Fruit fly (Drosophila melanogaster) whole organism, embryonic: ENCODE measurements around the gene Sgt1.

Experiments
- Atf3 ChIP-seq: fragments of 200-800 bp; sonication (Bioruptor generic); optimal IDR thresholded peaks from 3 replicates; lab custom pipeline; 2016; ENCODE audit warnings: missing biosample characterization, missing genetic modification characterization
- B-H2 ChIP-seq: fragments of 200-800 bp; sonication (Bioruptor generic); optimal IDR thresholded peaks from 2 replicates; lab custom pipeline; 2018; ENCODE audit warnings: missing biosample characterization, mild to moderate bottlenecking, missing genetic modification characterization
- Bgb ChIP-seq: fragments of 200-800 bp; sonication (Bioruptor generic); IDR thresholded peaks from 2 replicates; pipeline ENCODE4 v1.3.6; 2022; ENCODE audit warnings: missing biosample characterization, missing genetic modification characterization; ENCODE audit not compliant: partially characterized antibody
- CG10147 ChIP-seq: fragments of 200-800 bp; sonication (Bioruptor generic); optimal IDR thresholded peaks from 2 replicates; lab custom pipeline; 2019; ENCODE audit warnings: missing biosample characterization, mild to moderate bottlenecking, missing genetic modification characterization, moderate library complexity
- CG11456 ChIP-seq: fragments of 200-800 bp; sonication (Bioruptor generic); IDR thresholded peaks from 3 replicates; pipeline ENCODE4 v1.3.6; 2022; ENCODE audit warnings: missing biosample characterization, missing genetic modification characterization
- CG12744 ChIP-seq: fragments of 200-800 bp; sonication (Bioruptor generic); optimal IDR thresholded peaks from 2 replicates; lab custom pipeline; 2016; ENCODE audit warnings: missing biosample characterization, missing genetic modification characterization
- CG13296 ChIP-seq: fragments of 200-800 bp; sonication (Bioruptor generic); optimal IDR thresholded peaks from 3 replicates; lab custom pipeline; 2018; ENCODE audit warnings: missing biosample characterization, mild to moderate bottlenecking, missing genetic modification characterization
- CG13775 ChIP-seq: fragments of 200-800 bp; sonication (Bioruptor generic); optimal IDR thresholded peaks from 3 replicates; lab custom pipeline; 2017; ENCODE audit warnings: missing biosample characterization, mild to moderate bottlenecking, missing genetic modification characterization
- CG18599 ChIP-seq: fragments of 200-800 bp; sonication (Bioruptor generic); optimal IDR thresholded peaks from 3 replicates; lab custom pipeline; 2017; ENCODE audit warnings: missing biosample characterization, missing genetic modification characterization, mild to moderate bottlenecking, moderate library complexity, missing genetic modification reagents
- CG2120 ChIP-seq: fragments of 200-800 bp; sonication (Bioruptor generic); optimal IDR thresholded peaks from 3 replicates; lab custom pipeline; 2016; ENCODE audit warnings: missing biosample characterization, missing genetic modification characterization
- CG31441 ChIP-seq: fragments of 200-800 bp; sonication (Bioruptor generic); IDR thresholded peaks from 2 replicates; pipeline ENCODE4 v1.3.6; 2022; ENCODE audit warnings: missing biosample characterization, missing genetic modification characterization
- CG33557 ChIP-seq: fragments of 200-800 bp; sonication (Bioruptor generic); optimal IDR thresholded peaks from 2 replicates; lab custom pipeline; 2019; ENCODE audit warnings: missing biosample characterization, mild to moderate bottlenecking, missing genetic modification characterization, moderate library complexity
- CG34376 ChIP-seq: fragments of 200-800 bp; sonication (Bioruptor generic); optimal IDR thresholded peaks from 2 replicates; lab custom pipeline; 2018; ENCODE audit warnings: missing biosample characterization, mild to moderate bottlenecking, missing genetic modification characterization
- CG4360 ChIP-seq: fragments of 200-800 bp; sonication (Bioruptor generic); IDR thresholded peaks from 2 replicates; pipeline ENCODE4 v1.3.6; 2022; ENCODE audit warnings: missing biosample characterization, missing genetic modification characterization
- CG4424 ChIP-seq: fragments of 200-800 bp; sonication (Bioruptor generic); optimal IDR thresholded peaks from 3 replicates; lab custom pipeline; 2016; ENCODE audit warnings: missing biosample characterization, missing genetic modification characterization
- CG6765 ChIP-seq: fragments of 200-800 bp; sonication (Bioruptor generic); optimal IDR thresholded peaks from 3 replicates; lab custom pipeline; 2017; ENCODE audit warnings: missing biosample characterization, mild to moderate bottlenecking, missing genetic modification characterization
- CG6854 ChIP-seq: fragments of 200-800 bp; sonication (Bioruptor generic); optimal IDR thresholded peaks from 3 replicates; lab custom pipeline; 2017; ENCODE audit warnings: missing biosample characterization, mild to moderate bottlenecking, missing genetic modification characterization
- Camta ChIP-seq: fragments of 200-800 bp; sonication (Bioruptor generic); optimal IDR thresholded peaks from 2 replicates; lab custom pipeline; 2016; ENCODE audit warnings: missing biosample characterization, missing genetic modification characterization
- Dad ChIP-seq: fragments of 200-800 bp; sonication (Bioruptor generic); optimal IDR thresholded peaks from 3 replicates; lab custom pipeline; 2016; ENCODE audit warnings: missing biosample characterization, missing genetic modification characterization
- Dek ChIP-seq: fragments of 200-800 bp; sonication (Bioruptor generic); optimal IDR thresholded peaks from 3 replicates; lab custom pipeline; 2019; ENCODE audit warnings: missing biosample characterization, mild to moderate bottlenecking, missing genetic modification characterization, moderate library complexity
- Dip2 ChIP-seq: fragments of 200-800 bp; sonication (Bioruptor generic); IDR thresholded peaks from 2 replicates; pipeline ENCODE4 v1.3.6; 2022; ENCODE audit warnings: missing biosample characterization, missing genetic modification characterization
- Dll ChIP-seq: fragments of 200-800 bp; sonication (Bioruptor generic); IDR thresholded peaks from 4 replicates; pipeline ENCODE4 v1.3.6; 2022; ENCODE audit warnings: missing biosample characterization, missing genetic modification characterization; ENCODE audit not compliant: partially characterized antibody
- Dp ChIP-seq: fragments of 200-800 bp; sonication (Bioruptor generic); optimal IDR thresholded peaks from 2 replicates; lab custom pipeline; 2018; ENCODE audit warnings: missing biosample characterization, mild to moderate bottlenecking, missing genetic modification characterization, moderate library complexity
- Drgx ChIP-seq: fragments of 200-800 bp; sonication (Bioruptor generic); IDR thresholded peaks from 2 replicates; pipeline ENCODE4 v1.3.6; 2022; ENCODE audit warnings: missing biosample characterization, missing genetic modification characterization
- ERR ChIP-seq: fragments of 200-800 bp; sonication (Bioruptor generic); optimal IDR thresholded peaks from 2 replicates; lab custom pipeline; 2016; ENCODE audit warnings: missing biosample characterization, missing genetic modification characterization
- Fer1 ChIP-seq: fragments of 200-800 bp; sonication (Bioruptor generic); optimal IDR thresholded peaks from 2 replicates; lab custom pipeline; 2017; ENCODE audit warnings: missing biosample characterization, mild to moderate bottlenecking, missing genetic modification characterization
- HLH3B ChIP-seq: fragments of 200-800 bp; sonication (Bioruptor generic); IDR thresholded peaks from 2 replicates; pipeline ENCODE4 v1.3.6; 2022; ENCODE audit warnings: missing biosample characterization, missing genetic modification characterization
- Lpt ChIP-seq: fragments of >200 bp; optimal IDR thresholded peaks from 2 replicates; lab custom pipeline; 2018; ENCODE audit warnings: missing biosample characterization, missing genetic modification characterization
- Med ChIP-seq: fragments of 200-800 bp; sonication (Bioruptor generic); peaks from one replicate; lab custom pipeline; 2016; ENCODE audit warnings: missing biosample characterization, missing genetic modification characterization, mild to moderate bottlenecking, inconsistent platforms, moderate library complexity
- NfI ChIP-seq: fragments of 200-800 bp; sonication (Bioruptor generic); optimal IDR thresholded peaks from 3 replicates; lab custom pipeline; 2018; ENCODE audit warnings: missing biosample characterization, mild to moderate bottlenecking, missing genetic modification characterization, moderate library complexity
- Optix ChIP-seq: fragments of 200-800 bp; sonication (Bioruptor generic); IDR thresholded peaks from 3 replicates; pipeline ENCODE4 v1.3.6; 2022; ENCODE audit warnings: missing biosample characterization, missing genetic modification characterization
- Sry-δ ChIP-seq: fragments of 200-800 bp; sonication (Bioruptor generic); optimal IDR thresholded peaks from 2 replicates; lab custom pipeline; 2016; ENCODE audit warnings: missing biosample characterization, missing genetic modification characterization
- Ssrp ChIP-seq: fragments of 200-800 bp; sonication (Bioruptor generic); optimal IDR thresholded peaks from 2 replicates; lab custom pipeline; 2018; ENCODE audit warnings: missing biosample characterization, mild to moderate bottlenecking, missing genetic modification characterization, moderate library complexity
- YL-1 ChIP-seq: fragments of 200-800 bp; sonication (Bioruptor generic); optimal IDR thresholded peaks from 3 replicates; lab custom pipeline; 2017; ENCODE audit warnings: missing biosample characterization, mild to moderate bottlenecking, missing genetic modification characterization
- bigmax ChIP-seq: fragments of 200-800 bp; sonication (Bioruptor generic); optimal IDR thresholded peaks from 2 replicates; lab custom pipeline; 2018; ENCODE audit warnings: missing biosample characterization, mild to moderate bottlenecking, missing genetic modification characterization
- br ChIP-seq: fragments of >200 bp; optimal IDR thresholded peaks from 2 replicates; lab custom pipeline; 2017
- exex ChIP-seq: fragments of 200-800 bp; sonication (Bioruptor generic); optimal IDR thresholded peaks from 4 replicates; lab custom pipeline; 2018; ENCODE audit warnings: missing biosample characterization, mild to moderate bottlenecking, missing genetic modification characterization, moderate library complexity
- ftz-f1 ChIP-seq: fragments of 200-800 bp; sonication (Bioruptor generic); optimal IDR thresholded peaks from 2 replicates; lab custom pipeline; 2016; ENCODE audit warnings: missing biosample characterization, missing genetic modification characterization
- grau ChIP-seq: fragments of 200-800 bp; optimal IDR thresholded peaks from 3 replicates; lab custom pipeline; 2019; ENCODE audit warnings: missing biosample characterization, mild to moderate bottlenecking, missing genetic modification characterization, moderate library complexity
- h ChIP-seq: fragments of >200 bp; optimal IDR thresholded peaks from 2 replicates; lab custom pipeline; 2017
- klu ChIP-seq: fragments of 200-800 bp; sonication (Bioruptor generic); IDR thresholded peaks from 2 replicates; pipeline ENCODE4 v1.3.6; 2022; ENCODE audit warnings: missing biosample characterization, missing genetic modification characterization
- lmd ChIP-seq: fragments of 200-800 bp; sonication (Bioruptor generic); IDR thresholded peaks from 2 replicates; pipeline ENCODE4 v1.3.6; 2022; ENCODE audit warnings: missing biosample characterization, missing genetic modification characterization
- phol ChIP-seq: fragments of 200-800 bp; sonication (Bioruptor generic); optimal IDR thresholded peaks from 3 replicates; lab custom pipeline; 2018; ENCODE audit warnings: missing biosample characterization, mild to moderate bottlenecking, missing genetic modification characterization, moderate library complexity
- row ChIP-seq: fragments of 200-800 bp; sonication (Bioruptor generic); IDR thresholded peaks from 3 replicates; pipeline ENCODE4 v1.3.6; 2022; ENCODE audit warnings: missing biosample characterization, missing genetic modification characterization
- sens ChIP-seq: fragments of 200-800 bp; sonication (Bioruptor generic); peaks from one replicate; lab custom pipeline; 2016; ENCODE audit warnings: missing biosample characterization, missing genetic modification characterization
- sqz ChIP-seq: fragments of 200-800 bp; sonication (Bioruptor generic); optimal IDR thresholded peaks from 3 replicates; lab custom pipeline; 2018; ENCODE audit warnings: missing biosample characterization, mild to moderate bottlenecking, missing genetic modification characterization
- stwl ChIP-seq: fragments of 200-800 bp; sonication (Bioruptor generic); optimal IDR thresholded peaks from 3 replicates; lab custom pipeline; 2018; ENCODE audit warnings: missing biosample characterization, mild to moderate bottlenecking, missing genetic modification characterization, moderate library complexity
- tup ChIP-seq: fragments of 200-800 bp; sonication (Bioruptor generic); optimal IDR thresholded peaks from 2 replicates; lab custom pipeline; 2016; ENCODE audit warnings: missing biosample characterization, mild to moderate bottlenecking, missing genetic modification characterization, moderate library complexity
- usp ChIP-seq: fragments of >200 bp; optimal IDR thresholded peaks from 2 replicates; lab custom pipeline; 2017; ENCODE audit warnings: missing biosample characterization, missing genetic modification characterization
- wek ChIP-seq: fragments of 200-800 bp; sonication (Bioruptor generic); optimal IDR thresholded peaks from 3 replicates; lab custom pipeline; 2018; ENCODE audit warnings: missing biosample characterization, mild to moderate bottlenecking, missing genetic modification characterization, moderate library complexity

Gene Sgt1

dm6 chr3R:8352961-8353728 is 48.1 kb upstream of the Sgt1 start (continued):
- TF ChIP-seq NfI (GFP tag; lab: Kevin White, UChicago) (peak; percentile 22), grau (no peak), Atf3 (GFP tag; lab: Kevin White, UChicago) (no peak), Dad (GFP tag; lab: Kevin White, UChicago) (no peak), ftz-f1 (no peak), bigmax (GFP tag; lab: Kevin White, UChicago) (no peak), usp (GFP tag; lab: Kevin White, UChicago) (no peak), CG12744 (no peak), YL-1 (GFP tag; lab: Kevin White, UChicago) (peak; percentile 3), Dp (no peak), sens (GFP tag; lab: Kevin White, UChicago) (peak; percentile 41), CG6854 (GFP tag; lab: Kevin White, UChicago) (no peak), CG11456 (GFP tag; lab: Robert Waterston, UW) (no peak), br (no peak), Med (GFP tag; lab: Kevin White, UChicago) (peak; percentile 77), CG4360 (GFP tag; lab: Robert Waterston, UW) (0 out of 2 replicates have a peak, but pooled peaks have one; percentile 17), lmd (GFP tag; lab: Robert Waterston, UW) (0 out of 2 replicates have a peak, but pooled peaks have one; percentile 16), CG6765 (GFP tag; lab: Kevin White, UChicago) (peak; percentile 2), CG33557 (GFP tag; lab: Kevin White, UChicago) (no peak), tup (GFP tag; lab: Kevin White, UChicago) (no peak), Optix (GFP tag; lab: Robert Waterston, UW) (no peak), Drgx (GFP tag; lab: Robert Waterston, UW) (no peak), B-H2 (GFP tag; lab: Kevin White, UChicago) (peak; percentile 15), CG18599 (GFP tag; lab: Kevin White, UChicago) (peak; percentile 45), klu (GFP tag; lab: Robert Waterston, UW) (no peak), HLH3B (0 out of 2 replicates have a peak, but pooled peaks have one; percentile 4), ERR (peak; percentile 25), Lpt (GFP tag; lab: Kevin White, UChicago) (no peak), CG13296 (GFP tag; lab: Kevin White, UChicago) (no peak), CG34376 (GFP tag; lab: Kevin White, UChicago) (peak; percentile 34), CG31441 (no peak), h (no peak)

dm6 chr3R:8349449-8350115 is 44.5 kb upstream of the Sgt1 start, which contains the start of gene Atg13:
TSS of gene Atg13 (plus strand) at chr3R:8349815.
- TF ChIP-seq CG2120 (GFP tag; lab: Kevin White, UChicago) (peak; percentile 46), Dek (tag; lab: Kevin White, UChicago) (no peak), Optix (GFP tag; lab: Robert Waterston, UW) (no peak), exex (tag; lab: Kevin White, UChicago) (no peak), CG4424 (GFP tag; lab: Kevin White, UChicago) (peak; percentile 23), Fer1 (GFP tag; lab: Kevin White, UChicago) (peak; percentile 12), wek (GFP tag; lab: Kevin White, UChicago) (peak; percentile 57), CG10147 (GFP tag; lab: Kevin White, UChicago) (peak; percentile 3), phol (tag; lab: Kevin White, UChicago) (peak; percentile 54), CG13775 (GFP tag; lab: Kevin White, UChicago) (peak; percentile 50), Camta (GFP tag; lab: Kevin White, UChicago) (peak; percentile 5), YL-1 (GFP tag; lab: Kevin White, UChicago) (peak; percentile 33), sqz (GFP tag; lab: Kevin White, UChicago) (peak; percentile 49), Bgb (GFP tag; lab: Robert Waterston, UW) (peak; percentile 81), Ssrp (tag; lab: Kevin White, UChicago) (peak; percentile 33), Sry-δ (GFP tag; lab: Kevin White, UChicago) (peak; percentile 83), Dll (GFP tag; lab: Robert Waterston, UW) (peak; percentile 69), row (GFP tag; lab: Robert Waterston, UW) (peak; percentile 82), CG11456 (GFP tag; lab: Robert Waterston, UW) (0 out of 3 replicates have a peak, but pooled peaks have one; percentile 45), Dip2 (GFP tag; lab: Robert Waterston, UW) (no peak), stwl (tag; lab: Kevin White, UChicago) (peak; percentile 25)
